Worm (Caenorhabditis elegans) whole organism, young adult: ENCODE data around the gene C32D5.7.
A peak's percentile ranks its signal among the peaks of the same experiment; 100 is the strongest.

Source experiments
- C06A6.2 ChIP-seq: fragments of 200-800 bp; sonication (Bioruptor generic); conservative IDR thresholded peaks from 2 replicates; pipeline ENCODE4 v1.3.6; 2022; ENCODE audit warnings: missing genetic modification characterization, missing compliant biosample characterization
- D2030.7 ChIP-seq: fragments of 200-800 bp; sonication (Bioruptor generic); IDR thresholded peaks from 2 replicates; pipeline ENCODE4 v1.3.6; 2022; ENCODE audit warnings: missing genetic modification reagents, missing genetic modification characterization, missing compliant biosample characterization
- F57C9.4 ChIP-seq: sonication (generic microtip); optimal IDR thresholded peaks from 2 replicates; lab custom pipeline; 2017; ENCODE audit warnings: mild to moderate bottlenecking, missing genetic modification characterization, missing compliant biosample characterization
- K11D2.4 ChIP-seq: fragments of 200-800 bp; sonication (Bioruptor generic); IDR thresholded peaks from 2 replicates; pipeline ENCODE4 v1.3.6; 2022; ENCODE audit warnings: missing genetic modification reagents, missing genetic modification characterization, missing compliant biosample characterization
- T07F8.4 ChIP-seq: sonication (generic microtip); optimal IDR thresholded peaks from 2 replicates; lab custom pipeline; 2016; ENCODE audit warnings: mild to moderate bottlenecking, missing genetic modification characterization, moderate library complexity, missing compliant biosample characterization
- Y67H2A.10 ChIP-seq: fragments of 200-800 bp; sonication (Bioruptor generic); conservative IDR thresholded peaks from 2 replicates; pipeline ENCODE4 v1.3.6; 2022; ENCODE audit warnings: missing genetic modification reagents, missing genetic modification characterization, missing compliant biosample characterization
- Y79H2A.3 ChIP-seq: fragments of 200-800 bp; sonication (Bioruptor generic); conservative IDR thresholded peaks from 2 replicates; pipeline ENCODE4 v1.3.6; 2022; ENCODE audit warnings: missing genetic modification reagents, missing genetic modification characterization, missing compliant biosample characterization
- ZK185.1 ChIP-seq: sonication (generic microtip); optimal IDR thresholded peaks from 2 replicates; lab custom pipeline; 2016; ENCODE audit warnings: mild to moderate bottlenecking, missing genetic modification characterization, missing compliant biosample characterization; ENCODE audit not compliant: poor library complexity, severe bottlenecking
- ama-1 ChIP-seq, 3 experiments: fragments of 150-350 bp in 1 of 3; sonication (generic microtip) in 2 of 3; optimal IDR thresholded peaks; 2 replicates each; lab custom pipeline; 2014 to 2018; ENCODE audit warnings: missing biosample characterization in 2 of 3, missing genetic modification characterization in 2 of 3, missing genetic modification reagents in 2 of 3
- aptf-3 ChIP-seq: fragments of 200-800 bp; sonication (Bioruptor generic); IDR thresholded peaks from 2 replicates; pipeline ENCODE4 v1.3.6; 2022; ENCODE audit warnings: missing genetic modification characterization, missing compliant biosample characterization
- athp-1 ChIP-seq: sonication (generic microtip); optimal IDR thresholded peaks from 2 replicates; lab custom pipeline; 2017; ENCODE audit warnings: mild to moderate bottlenecking, missing genetic modification characterization, missing compliant biosample characterization
- attf-3 ChIP-seq: fragments of 200-800 bp; sonication (Bioruptor generic); conservative IDR thresholded peaks from 2 replicates; pipeline ENCODE4 v1.3.6; 2022; ENCODE audit warnings: missing genetic modification reagents, missing genetic modification characterization, missing compliant biosample characterization
- attf-5 ChIP-seq: fragments of 200-800 bp; sonication (Bioruptor generic); optimal IDR thresholded peaks from 2 replicates; lab custom pipeline; 2018; ENCODE audit warnings: mild to moderate bottlenecking, missing genetic modification characterization, missing compliant biosample characterization
- attf-6 ChIP-seq: fragments of 200-800 bp; sonication (Bioruptor generic); IDR thresholded peaks from 2 replicates; pipeline ENCODE4 v1.3.6; 2022; ENCODE audit warnings: missing genetic modification reagents, missing genetic modification characterization, missing compliant biosample characterization
- bed-2 ChIP-seq: fragments of 200-800 bp; sonication (Bioruptor generic); IDR thresholded peaks from 2 replicates; pipeline ENCODE4 v1.3.6; 2022; ENCODE audit warnings: missing genetic modification reagents, missing genetic modification characterization, missing compliant biosample characterization
- ccch-3 ChIP-seq: fragments of 200-800 bp; sonication (Bioruptor generic); optimal IDR thresholded peaks from 2 replicates; lab custom pipeline; 2018; ENCODE audit warnings: mild to moderate bottlenecking, missing genetic modification characterization, missing compliant biosample characterization
- cebp-1 ChIP-seq, 2 experiments: fragments of 200-800 bp in 1 of 2; sonication (Bioruptor generic) in 1 of 2; sonication (generic microtip) in 1 of 2; IDR thresholded peaks in 1 of 2; optimal IDR thresholded peaks in 1 of 2; 2 replicates each; pipeline versions ENCODE4 v1.3.6 to Lab custom; 2017 to 2022; ENCODE audit warnings: missing compliant biosample characterization in 2 of 2, missing genetic modification characterization in 2 of 2, mild to moderate bottlenecking in 1 of 2, missing genetic modification reagents in 1 of 2, moderate library complexity in 1 of 2
- cebp-2 ChIP-seq: fragments of 200-800 bp; sonication (Bioruptor generic); IDR thresholded peaks from 2 replicates; pipeline ENCODE4 v1.3.6; 2022; ENCODE audit warnings: missing genetic modification characterization, missing compliant biosample characterization
- ceh-100 ChIP-seq: fragments of 200-800 bp; sonication (Bioruptor generic); IDR thresholded peaks from 2 replicates; pipeline ENCODE4 v1.3.6; 2022; ENCODE audit warnings: missing genetic modification reagents, missing genetic modification characterization, missing compliant biosample characterization
- ceh-27 ChIP-seq: fragments of 200-800 bp; sonication (Bioruptor generic); optimal IDR thresholded peaks from 2 replicates; lab custom pipeline; 2018; ENCODE audit warnings: mild to moderate bottlenecking, missing genetic modification characterization, moderate library complexity, missing compliant biosample characterization
- ceh-58 ChIP-seq: fragments of 200-800 bp; sonication (Bioruptor generic); IDR thresholded peaks from 2 replicates; pipeline ENCODE4 v1.3.6; 2022; ENCODE audit warnings: missing genetic modification characterization, missing compliant biosample characterization
- ceh-79 ChIP-seq: sonication (generic microtip); optimal IDR thresholded peaks from 2 replicates; lab custom pipeline; 2017; ENCODE audit warnings: mild to moderate bottlenecking, missing genetic modification characterization, missing compliant biosample characterization
- chd-7 ChIP-seq: sonication (generic microtip); optimal IDR thresholded peaks from 2 replicates; lab custom pipeline; 2016; ENCODE audit warnings: mild to moderate bottlenecking, missing genetic modification characterization, moderate library complexity, missing compliant biosample characterization
- dpff-1 ChIP-seq: sonication (generic microtip); optimal IDR thresholded peaks from 2 replicates; lab custom pipeline; 2017; ENCODE audit warnings: mild to moderate bottlenecking, missing genetic modification characterization, missing compliant biosample characterization
- egl-18 ChIP-seq: fragments of 200-800 bp; sonication (Bioruptor generic); IDR thresholded peaks from 2 replicates; pipeline ENCODE4 v1.3.6; 2022; ENCODE audit warnings: missing genetic modification reagents, missing genetic modification characterization, missing compliant biosample characterization
- egrh-3 ChIP-seq: fragments of 200-800 bp; sonication (Bioruptor generic); IDR thresholded peaks from 2 replicates; pipeline ENCODE4 v1.3.6; 2022; ENCODE audit warnings: missing genetic modification reagents, missing genetic modification characterization, missing compliant biosample characterization
- ekl-4 ChIP-seq: fragments of 200-800 bp; sonication (Bioruptor generic); IDR thresholded peaks from 2 replicates; pipeline ENCODE4 v1.3.6; 2022; ENCODE audit warnings: missing genetic modification reagents, missing genetic modification characterization, missing compliant biosample characterization
- fkh-3 ChIP-seq: sonication (generic microtip); optimal IDR thresholded peaks from 2 replicates; lab custom pipeline; 2016; ENCODE audit warnings: mild to moderate bottlenecking, missing genetic modification characterization, missing compliant biosample characterization
- hlh-12 ChIP-seq: sonication (generic microtip); optimal IDR thresholded peaks from 2 replicates; lab custom pipeline; 2016; ENCODE audit warnings: missing genetic modification characterization, missing compliant biosample characterization
- let-607 ChIP-seq, 2 experiments: fragments of 200-800 bp in 1 of 2; sonication (Bioruptor generic) in 1 of 2; sonication (generic microtip) in 1 of 2; optimal IDR thresholded peaks; 2 replicates each; lab custom pipeline; 2016 to 2018; ENCODE audit warnings: mild to moderate bottlenecking in 2 of 2, missing compliant biosample characterization in 2 of 2, missing genetic modification characterization in 2 of 2, moderate library complexity in 2 of 2, missing genotype in 1 of 2
- lin-26 ChIP-seq: fragments of 200-800 bp; sonication (Bioruptor generic); IDR thresholded peaks from 2 replicates; pipeline ENCODE4 v1.3.6; 2022; ENCODE audit warnings: missing genetic modification reagents, missing genetic modification characterization, missing compliant biosample characterization
- lin-40 ChIP-seq: sonication (generic microtip); optimal IDR thresholded peaks from 2 replicates; lab custom pipeline; 2016; ENCODE audit warnings: missing genetic modification characterization, mild to moderate bottlenecking, missing compliant biosample characterization, missing genotype, missing genetic modification reagents
- lin-54 ChIP-seq: fragments of 200-800 bp; sonication (Bioruptor generic); optimal IDR thresholded peaks from 2 replicates; lab custom pipeline; 2018; ENCODE audit warnings: mild to moderate bottlenecking, missing genetic modification characterization, missing compliant biosample characterization
- madf-6 ChIP-seq: fragments of 200-800 bp; sonication (Bioruptor generic); IDR thresholded peaks from 2 replicates; pipeline ENCODE4 v1.3.6; 2022; ENCODE audit warnings: missing genetic modification reagents, missing genetic modification characterization, missing compliant biosample characterization
- mel-28 ChIP-seq: sonication (generic microtip); optimal IDR thresholded peaks from 2 replicates; lab custom pipeline; 2016; ENCODE audit warnings: borderline replicate concordance, mild to moderate bottlenecking, missing genetic modification characterization, missing compliant biosample characterization
- nfya-1 ChIP-seq: sonication (generic microtip); optimal IDR thresholded peaks from 2 replicates; lab custom pipeline; 2017; ENCODE audit warnings: antibody characterized with exemption, missing compliant biosample characterization, missing genetic modification characterization, borderline replicate concordance; ENCODE audit not compliant: insufficient read depth
- nfyb-1 ChIP-seq: fragments of 200-800 bp; sonication (Bioruptor generic); IDR thresholded peaks from 2 replicates; pipeline ENCODE4 v1.3.6; 2022; ENCODE audit warnings: missing genetic modification reagents, missing genetic modification characterization, missing compliant biosample characterization
- pbrm-1 ChIP-seq: fragments of 200-800 bp; sonication (Bioruptor generic); IDR thresholded peaks from 2 replicates; pipeline ENCODE4 v1.3.6; 2022; ENCODE audit warnings: missing genetic modification reagents, missing genetic modification characterization, missing compliant biosample characterization
- rcor-1 ChIP-seq: fragments of 200-800 bp; sonication (Bioruptor generic); IDR thresholded peaks from 2 replicates; pipeline ENCODE4 v1.3.6; 2022; ENCODE audit warnings: missing genetic modification reagents, missing genetic modification characterization, missing compliant biosample characterization
- rpc-1 ChIP-seq, 2 experiments: fragments of 150-350 bp in 1 of 2; sonication (generic microtip) in 1 of 2; optimal IDR thresholded peaks; 2 replicates each; lab custom pipeline; 2014 to 2018; ENCODE audit warnings: missing biosample characterization in 1 of 2, missing genetic modification characterization in 1 of 2, missing genetic modification reagents in 1 of 2, missing genotype in 1 of 2
- sdz-38 ChIP-seq: sonication (generic microtip); optimal IDR thresholded peaks from 2 replicates; lab custom pipeline; 2016; ENCODE audit warnings: missing genotype, missing genetic modification characterization, missing compliant biosample characterization
- sea-2 ChIP-seq: fragments of 200-800 bp; sonication (Bioruptor generic); IDR thresholded peaks from 2 replicates; pipeline ENCODE4 v1.3.6; 2022; ENCODE audit warnings: missing genetic modification characterization, missing compliant biosample characterization
- snpc-1.1 ChIP-seq: sonication (generic microtip); optimal IDR thresholded peaks from 2 replicates; lab custom pipeline; 2017; ENCODE audit warnings: missing genetic modification characterization, mild to moderate bottlenecking, missing compliant biosample characterization, antibody characterized with exemption, moderate library complexity, missing genotype, missing genetic modification reagents; ENCODE audit not compliant: insufficient read depth
- tbp1 ChIP-seq: fragments of 200-800 bp; sonication (Bioruptor generic); optimal IDR thresholded peaks from 2 replicates; lab custom pipeline; 2018; ENCODE audit warnings: mild to moderate bottlenecking, missing genetic modification characterization, missing compliant biosample characterization
- ztf-22 ChIP-seq: fragments of 200-800 bp; sonication (Bioruptor generic); optimal IDR thresholded peaks from 2 replicates; lab custom pipeline; 2018; ENCODE audit warnings: mild to moderate bottlenecking, missing genetic modification characterization, moderate library complexity, missing compliant biosample characterization
- ztf-6 ChIP-seq: fragments of 200-800 bp; sonication (Bioruptor generic); IDR thresholded peaks from 2 replicates; pipeline ENCODE4 v1.3.6; 2022; ENCODE audit warnings: missing genetic modification reagents, missing genetic modification characterization, missing compliant biosample characterization

The C32D5.7 gene

DNA sequence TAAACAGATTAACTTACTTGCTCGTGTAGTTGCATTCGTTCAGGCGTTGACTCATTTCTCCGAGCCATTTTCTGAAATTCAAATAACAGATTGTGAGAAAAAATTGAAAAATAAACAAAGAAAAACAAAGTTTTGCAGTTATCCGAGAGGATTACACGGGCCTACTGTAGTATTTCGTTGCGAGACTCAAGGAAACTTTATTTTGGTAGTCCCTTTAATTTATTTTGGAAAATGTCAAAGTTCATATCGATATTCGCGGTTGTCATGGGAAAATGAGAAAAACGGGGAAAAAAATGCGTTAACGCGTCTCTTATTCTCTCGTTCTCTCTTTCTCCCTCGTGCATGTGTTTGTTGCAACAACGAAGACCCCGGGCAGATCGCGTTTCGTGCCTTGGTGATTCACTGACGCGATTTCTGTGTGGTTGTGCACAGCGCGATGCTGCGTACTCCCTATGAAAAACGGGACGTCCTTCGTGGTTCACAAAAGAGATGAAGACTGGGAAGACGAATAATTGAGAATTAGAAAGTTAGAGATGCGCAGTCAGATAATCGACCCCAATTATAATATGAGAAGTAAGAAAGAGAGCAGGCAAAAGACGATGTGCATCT lies 8.5 kb downstream of the C32D5.7 start, which contains the start of gene set-4 (continued):
- TF ChIP-seq sea-2 (GFP tag; lab: Robert Waterston, UW) (no peak), pbrm-1 (peak; percentile 86), D2030.7 (no peak), K11D2.4 (GFP tag; lab: Robert Waterston, UW) (peak; percentile 80), tbp1 (GFP tag; lab: Kevin White, UChicago) (peak; percentile 62), T07F8.4 (tag; lab: Kevin White, UChicago) (no peak), ccch-3 (no peak), dpff-1 (tag; lab: Kevin White, UChicago) (no peak), madf-6 (GFP tag; lab: Robert Waterston, UW) (peak; percentile 79), lin-26 (GFP tag; lab: Robert Waterston, UW) (no peak), Y79H2A.3 (GFP tag; lab: Robert Waterston, UW) (no peak), ceh-27 (peak; percentile 87), sdz-38 (tag; lab: Kevin White, UChicago) (no peak), F57C9.4 (tag; lab: Kevin White, UChicago) (no peak), ztf-6 (GFP tag; lab: Robert Waterston, UW) (no peak), aptf-3 (0 out of 2 replicates have a peak, but pooled peaks have one; percentile 26), C06A6.2 (GFP tag; lab: Robert Waterston, UW) (peak; percentile 76; the same call in 1 of the 2 replicates), ceh-58 (GFP tag; lab: Robert Waterston, UW) (no peak), lin-54 (GFP tag; lab: Kevin White, UChicago) (peak; percentile 78), cebp-2 (GFP tag; lab: Robert Waterston, UW) (no peak), ama-1 (optimal IDR thresholded peaks at IDR 0.05; lab: Kevin White, UChicago) (no peak), ama-1 (GFP tag; optimal IDR thresholded peaks at IDR 0.05; lab: Kevin White, UChicago) (no peak), ceh-79 (tag; lab: Kevin White, UChicago) (no peak), lin-40 (tag; lab: Kevin White, UChicago) (peak; percentile 92), nfyb-1 (GFP tag; lab: Robert Waterston, UW) (peak; percentile 91), rcor-1 (GFP tag; lab: Robert Waterston, UW) (peak; percentile 79), ztf-22 (GFP tag; lab: Kevin White, UChicago) (no peak), attf-5 (GFP tag; lab: Kevin White, UChicago) (peak; percentile 95), rpc-1 (optimal IDR thresholded peaks at IDR 0.05; lab: Kevin White, UChicago) (no peak), rpc-1 (tag; optimal IDR thresholded peaks at IDR 0.05; lab: Kevin White, UChicago) (no peak), ekl-4 (GFP tag; lab: Robert Waterston, UW) (peak; percentile 84), let-607 (tag; optimal IDR thresholded peaks at IDR 0.05; lab: Kevin White, UChicago) (peak; percentile 53 to 72), Y67H2A.10 (GFP tag; lab: Robert Waterston, UW) (no peak; the same call in 1 of the 2 replicates), chd-7 (peak; percentile 73), egl-18 (GFP tag; lab: Robert Waterston, UW) (peak; percentile 55; the same call in 1 of the 2 replicates), fkh-3 (no peak), attf-3 (GFP tag; lab: Robert Waterston, UW) (0 out of 2 replicates have a peak, but pooled peaks have one; percentile 37), bed-2 (GFP tag; lab: Robert Waterston, UW) (no peak), snpc-1.1 (tag; lab: Kevin White, UChicago) (no peak), hlh-12 (tag; lab: Kevin White, UChicago) (no peak), cebp-1 (GFP tag; IDR thresholded peaks at IDR 0.05; lab: Robert Waterston, UW) (0 out of 2 replicates have a peak, but pooled peaks have one; percentile 24), cebp-1 (tag; optimal IDR thresholded peaks at IDR 0.05; lab: Kevin White, UChicago) (peak; percentile 88), nfya-1 (tag; lab: Kevin White, UChicago) (no peak), mel-28 (no peak), attf-6 (no peak), egrh-3 (GFP tag; lab: Robert Waterston, UW) (no peak), ceh-100 (peak; percentile 77), ZK185.1 (tag; lab: Kevin White, UChicago) (peak; percentile 68), athp-1 (tag; lab: Kevin White, UChicago) (peak; percentile 38)
